Fruit fly (Drosophila melanogaster) whole organism, wandering third instar larva: ENCODE measurements around the gene elg1.
A peak's percentile ranks its signal among the peaks of the same experiment; 100 is the strongest.

Experiments used
- Abd-B ChIP-seq: fragments of >200 bp; optimal IDR thresholded peaks from 2 replicates; lab custom pipeline; 2017; ENCODE audit warnings: missing biosample characterization, missing genetic modification characterization
- CG32264 ChIP-seq: fragments of 200-800 bp; sonication (Bioruptor generic); optimal IDR thresholded peaks from 2 replicates; lab custom pipeline; 2016; ENCODE audit warnings: missing biosample characterization, missing genetic modification characterization
- CG9705 ChIP-seq: fragments of 200-800 bp; sonication (Bioruptor generic); optimal IDR thresholded peaks from 2 replicates; lab custom pipeline; 2018; ENCODE audit warnings: missing biosample characterization, mild to moderate bottlenecking, missing genetic modification characterization
- CrebA ChIP-seq: fragments of 200-800 bp; sonication (Bioruptor generic); optimal IDR thresholded peaks from 2 replicates; lab custom pipeline; 2016; ENCODE audit warnings: missing biosample characterization, mild to moderate bottlenecking, missing genetic modification characterization, borderline replicate concordance
- Dfd ChIP-seq: fragments of >200 bp; optimal IDR thresholded peaks from 2 replicates; lab custom pipeline; 2017; ENCODE audit warnings: missing biosample characterization, missing genetic modification characterization
- Dif ChIP-seq: fragments of 200-275, 200-300 bp; sonication (Bioruptor generic); optimal IDR thresholded peaks from 2 replicates; lab custom pipeline; 2018; ENCODE audit warnings: missing biosample characterization, missing genetic modification characterization; ENCODE audit not compliant: partially characterized antibody
- GATAd ChIP-seq: sonication (Bioruptor generic); optimal IDR thresholded peaks from 2 replicates; lab custom pipeline; 2016; ENCODE audit warnings: missing biosample characterization, missing genetic modification characterization
- Hnf4 ChIP-seq: fragments of 200-800 bp; sonication (Bioruptor generic); optimal IDR thresholded peaks from 2 replicates; lab custom pipeline; 2016; ENCODE audit warnings: missing biosample characterization, mild to moderate bottlenecking, missing genetic modification characterization
- Hr78 ChIP-seq: fragments of >200 bp; optimal IDR thresholded peaks from 2 replicates; lab custom pipeline; 2017; ENCODE audit warnings: missing biosample characterization, missing genetic modification characterization
- Hr83 ChIP-seq: fragments of 200-300 bp; sonication (Bioruptor generic); optimal IDR thresholded peaks from 2 replicates; lab custom pipeline; 2016; ENCODE audit warnings: missing biosample characterization, mild to moderate bottlenecking, missing genetic modification characterization, moderate library complexity; ENCODE audit not compliant: poor library complexity, severe bottlenecking
- Myc ChIP-seq: fragments of >200 bp; optimal IDR thresholded peaks from 2 replicates; lab custom pipeline; 2017
- N ChIP-seq: fragments of >200 bp; optimal IDR thresholded peaks from 2 replicates; lab custom pipeline; 2018; ENCODE audit warnings: missing biosample characterization, missing external identifiers, missing genetic modification characterization
- OdsH ChIP-seq: fragments of 200-800 bp; sonication (Bioruptor generic); optimal IDR thresholded peaks from 2 replicates; lab custom pipeline; 2016; ENCODE audit warnings: missing biosample characterization, mild to moderate bottlenecking, missing genetic modification characterization
- Rel ChIP-seq, 2 experiments: fragments of 200-800 bp; sonication (Bioruptor generic) in 1 of 2; optimal IDR thresholded peaks; 2 replicates in 1 of 2; 3 replicates in 1 of 2; lab custom pipeline; 2016 to 2019; ENCODE audit warnings: mild to moderate bottlenecking in 2 of 2, missing biosample characterization in 2 of 2, missing genetic modification characterization in 2 of 2, moderate library complexity in 1 of 2
- Sp1 ChIP-seq: fragments of 200-800 bp; sonication (Bioruptor generic); optimal IDR thresholded peaks from 3 replicates; lab custom pipeline; 2019; ENCODE audit warnings: missing biosample characterization, mild to moderate bottlenecking, missing genetic modification characterization, moderate library complexity
- brk ChIP-seq: fragments of 200-800 bp; sonication (Bioruptor generic); optimal IDR thresholded peaks from 2 replicates; lab custom pipeline; 2016; ENCODE audit warnings: missing biosample characterization, mild to moderate bottlenecking, missing genetic modification characterization
- dl ChIP-seq, 2 experiments: fragments of 175-275, 200-275 bp in 1 of 2; fragments of 200-275 bp in 1 of 2; sonication (Bioruptor generic); optimal IDR thresholded peaks; lab custom pipeline; 2018; ENCODE audit warnings: mild to moderate bottlenecking in 2 of 2, missing biosample characterization in 2 of 2, missing genetic modification characterization in 2 of 2, moderate library complexity in 2 of 2; ENCODE audit not compliant: partially characterized antibody in 2 of 2, insufficient read depth in 1 of 2
- dmrt93B ChIP-seq: fragments of 200-800 bp; sonication (Bioruptor generic); optimal IDR thresholded peaks from 2 replicates; lab custom pipeline; 2018; ENCODE audit warnings: missing biosample characterization, mild to moderate bottlenecking, missing genetic modification characterization
- dsf ChIP-seq: sonication (Bioruptor generic); optimal IDR thresholded peaks from 2 replicates; lab custom pipeline; 2016; ENCODE audit warnings: missing biosample characterization, missing genetic modification characterization, borderline replicate concordance
- fru ChIP-seq: fragments of 200-800 bp; sonication (Bioruptor generic); optimal IDR thresholded peaks from 3 replicates; lab custom pipeline; 2016; ENCODE audit warnings: missing biosample characterization, mild to moderate bottlenecking, missing genetic modification characterization
- h ChIP-seq: fragments of 200-800 bp; sonication (Bioruptor generic); optimal IDR thresholded peaks from 3 replicates; lab custom pipeline; 2016; ENCODE audit warnings: missing biosample characterization, mild to moderate bottlenecking, missing genetic modification characterization
- jim ChIP-seq: fragments of 175-275, 200-325 bp; sonication (Bioruptor generic); optimal IDR thresholded peaks from 2 replicates; lab custom pipeline; 2016; ENCODE audit warnings: missing biosample characterization, mild to moderate bottlenecking, missing genetic modification characterization
- pan ChIP-seq: fragments of >200 bp; optimal IDR thresholded peaks from 2 replicates; lab custom pipeline; 2017
- psq ChIP-seq: fragments of 200-800 bp; sonication (Bioruptor generic); optimal IDR thresholded peaks from 3 replicates; lab custom pipeline; 2017; ENCODE audit warnings: missing biosample characterization, mild to moderate bottlenecking, missing genetic modification characterization, moderate library complexity
- rgr ChIP-seq: fragments of 200-800 bp; sonication (Bioruptor generic); optimal IDR thresholded peaks from 3 replicates; lab custom pipeline; 2016; ENCODE audit warnings: missing biosample characterization, mild to moderate bottlenecking, missing genetic modification characterization
- sage ChIP-seq: fragments of 200-800 bp; sonication (Bioruptor generic); optimal IDR thresholded peaks from 2 replicates; lab custom pipeline; 2016; ENCODE audit warnings: missing biosample characterization, mild to moderate bottlenecking, missing genetic modification characterization
- tai ChIP-seq: sonication (Bioruptor generic); optimal IDR thresholded peaks from 2 replicates; lab custom pipeline; 2016; ENCODE audit warnings: missing biosample characterization, missing genetic modification characterization
- usp ChIP-seq: fragments of >200 bp; optimal IDR thresholded peaks from 2 replicates; lab custom pipeline; 2017; ENCODE audit warnings: missing biosample characterization, missing genetic modification characterization
- woc ChIP-seq: sonication (Bioruptor generic); optimal IDR thresholded peaks from 2 replicates; lab custom pipeline; 2016; ENCODE audit warnings: missing biosample characterization, mild to moderate bottlenecking, missing genetic modification characterization

elg1 gene

DNA sequence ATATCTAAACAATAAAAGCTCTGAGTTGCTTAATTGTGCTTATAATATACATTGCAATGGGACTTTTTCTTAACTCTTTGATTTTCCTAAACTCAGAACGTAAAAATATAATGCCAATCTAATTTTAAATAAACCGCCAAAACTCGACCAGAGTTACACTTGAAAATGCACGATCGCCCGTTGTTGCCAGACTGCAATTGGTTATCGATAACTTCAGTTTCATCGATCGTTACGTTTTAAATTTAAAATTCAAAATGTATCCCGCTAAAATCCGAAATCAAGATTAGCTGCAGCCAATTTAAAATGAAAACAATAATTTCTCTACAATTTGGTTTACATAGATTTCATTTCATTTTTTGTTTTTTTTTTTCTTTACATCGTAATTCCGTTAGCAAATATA, 7.3 kb downstream of the elg1 start:
- TF ChIP-seq jim (GFP tag; lab: Kevin White, UChicago) (no peak), Dif (peak; percentile 34), brk (peak; percentile 38)

DNA sequence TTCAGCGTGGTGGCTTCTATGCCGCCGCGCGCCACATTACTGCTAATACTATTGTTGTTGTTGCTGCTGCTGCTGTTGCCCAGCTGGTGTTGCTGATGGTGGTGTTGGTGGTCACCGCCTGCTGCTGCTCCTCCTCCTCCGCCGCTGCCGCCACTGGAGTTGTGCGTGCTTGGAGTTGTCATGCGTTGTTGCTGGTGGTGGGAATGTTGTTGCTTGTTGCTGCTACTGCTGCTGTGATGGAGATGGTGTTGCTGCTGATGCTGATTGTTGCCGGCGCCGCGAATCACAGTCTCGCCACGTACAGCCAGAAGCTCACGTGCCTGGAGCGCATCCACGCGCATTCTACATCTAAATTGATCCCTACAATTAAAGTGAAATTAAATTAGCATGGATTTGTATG, 9.7 kb downstream of the elg1 start:
- no peak for TF ChIP-seq jim (GFP tag; lab: Kevin White, UChicago)
- peak; percentile 93 for TF ChIP-seq Dfd (GFP tag; lab: Kevin White, UChicago)
- TF ChIP-seq woc (GFP tag; lab: Kevin White, UChicago), result no peak

DNA sequence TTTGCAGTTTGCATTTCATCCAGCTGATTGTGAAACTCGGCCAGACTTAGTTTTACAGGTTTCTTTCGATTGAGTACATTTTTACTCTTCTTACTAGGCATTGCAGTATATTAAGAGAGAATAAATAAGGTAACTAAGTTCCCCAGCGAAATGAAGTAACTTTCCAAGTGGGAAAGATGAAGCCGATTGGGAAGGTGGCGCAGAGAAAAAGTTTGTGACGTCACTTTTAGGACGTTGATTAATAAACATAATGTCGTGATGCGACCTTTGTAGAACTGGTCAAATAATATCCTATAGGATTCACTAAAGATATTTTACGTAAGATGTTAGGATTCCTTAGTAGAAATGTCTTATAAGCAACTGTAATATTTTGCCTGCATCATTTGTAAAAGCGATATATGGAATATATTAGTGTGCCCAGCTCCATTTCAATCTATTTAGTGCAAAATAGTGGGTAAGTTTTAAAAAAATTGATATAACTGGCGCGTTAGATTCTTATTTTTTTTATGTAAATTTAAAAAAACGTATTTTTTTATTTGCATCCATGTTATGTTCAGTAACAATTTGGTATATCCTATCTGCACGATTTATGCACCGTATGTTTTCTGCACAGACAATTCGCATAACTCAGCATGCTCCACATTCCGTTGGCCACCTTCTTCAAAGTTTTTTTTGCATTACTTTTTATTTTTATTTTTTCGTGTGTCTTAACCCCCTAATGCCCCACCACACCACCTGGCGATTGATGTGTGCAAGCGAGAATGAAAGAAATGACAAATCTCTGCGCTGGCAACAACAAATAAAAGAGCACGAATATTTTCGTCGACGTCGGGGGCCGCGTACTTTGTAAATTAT, 12.1 kb downstream of the elg1 start, which contains the start of gene CG32152:
CG32152 (minus strand) TSS at position 352 of the 855 bp plus-strand sequence.
- TF ChIP-seq brk (no peak), rgr (GFP tag; lab: Kevin White, UChicago) (no peak), psq (no peak), tai (GFP tag; lab: Kevin White, UChicago) (no peak), usp (GFP tag; lab: Kevin White, UChicago) (no peak), CrebA (GFP tag; lab: Kevin White, UChicago) (no peak), Rel (GFP tag; optimal IDR thresholded peaks at IDR 0.05; lab: Kevin White, UChicago) (no peak), Rel (tag; optimal IDR thresholded peaks at IDR 0.05; lab: Kevin White, UChicago) (no peak), CG9705 (GFP tag; lab: Kevin White, UChicago) (no peak), dsf (GFP tag; lab: Kevin White, UChicago) (no peak), Sp1 (GFP tag; lab: Kevin White, UChicago) (no peak), N (GFP tag; lab: Kevin White, UChicago) (no peak), OdsH (GFP tag; lab: Kevin White, UChicago) (no peak), Hr78 (no peak), pan (no peak)
- TF ChIP-seq, all 38 proteins: peak for 0

- TF ChIP-seq Sp1 (GFP tag; lab: Kevin White, UChicago), result peak; percentile 3
- TF ChIP-seq usp (GFP tag; lab: Kevin White, UChicago), result no peak
- TF ChIP-seq Hr83 (GFP tag; lab: Kevin White, UChicago), result peak; percentile 47
- no peak for TF ChIP-seq brk
- no peak for TF ChIP-seq pan
- peak; percentile 7 for TF ChIP-seq h (GFP tag; lab: Kevin White, UChicago)
Measured at dm6 chr3L:16145282-16145681, 13.5 kb downstream of the elg1 start.

- TF ChIP-seq Dfd (GFP tag; lab: Kevin White, UChicago) (no peak), Abd-B (GFP tag; lab: Kevin White, UChicago) (no peak), CG32264 (GFP tag; lab: Kevin White, UChicago) (no peak), fru (GFP tag; lab: Kevin White, UChicago) (no peak), tai (GFP tag; lab: Kevin White, UChicago) (no peak), brk (no peak), dl (GFP tag; optimal IDR thresholded peaks at IDR 0.05; lab: Kevin White, UChicago; ENCODE audit: insufficient read depth in 1 of 2, partially characterized antibody in 2 of 2) (no peak), pan (no peak), dmrt93B (GFP tag; lab: Kevin White, UChicago) (no peak), Hnf4 (GFP tag; lab: Kevin White, UChicago) (no peak), rgr (GFP tag; lab: Kevin White, UChicago) (no peak), OdsH (GFP tag; lab: Kevin White, UChicago) (no peak), GATAd (GFP tag; lab: Kevin White, UChicago) (no peak), Myc (lab: Kevin White, UChicago) (no peak), sage (GFP tag; lab: Kevin White, UChicago) (no peak), N (GFP tag; lab: Kevin White, UChicago) (no peak)
- TF ChIP-seq, all 38 proteins: peak for 0
Measured at dm6 chr3L:16145931-16146538, 14.2 kb downstream of the elg1 start.
